Worm (Caenorhabditis elegans): ENCODE results near the gene srw-4.

The srw-4 gene

ce11 chrV:2922594-2922993 lies 34.0 kb upstream of the srw-4 start, which contains the start of gene srh-38:
srh-38 (minus strand) TSS chrV:2922694.
- TF ChIP-seq nhr-11 (tag; optimal IDR thresholded peaks at IDR 0.05): no peak
- TF ChIP-seq nhr-28 (tag; optimal IDR thresholded peaks at IDR 0.05): no peak
- no peak for TF ChIP-seq ztf-4 (tag; optimal IDR thresholded peaks at IDR 0.05)
- no peak for TF ChIP-seq daf-12 (tag; optimal IDR thresholded peaks at IDR 0.05)
- no peak for TF ChIP-seq lin-15B (tag; optimal IDR thresholded peaks at IDR 0.05)
- no peak for TF ChIP-seq nhr-67 (tag; optimal IDR thresholded peaks at IDR 0.05)
- TF ChIP-seq snpc-4 (tag; optimal IDR thresholded peaks at IDR 0.05): no peak
- TF ChIP-seq nhr-237 (tag; optimal IDR thresholded peaks at IDR 0.05): no peak
- TF ChIP-seq nfya-1 (tag; optimal IDR thresholded peaks at IDR 0.05; ENCODE audit: insufficient read depth): no peak
- no peak for TF ChIP-seq lin-39 (tag; optimal IDR thresholded peaks at IDR 0.05)
- no peak for TF ChIP-seq nhr-12 (tag; optimal IDR thresholded peaks at IDR 0.05)
- TF ChIP-seq fos-1 (tag; optimal IDR thresholded peaks at IDR 0.05): no peak
- no peak for TF ChIP-seq unc-39 (tag; optimal IDR thresholded peaks at IDR 0.05)
- no peak for TF ChIP-seq aly-2 (tag; optimal IDR thresholded peaks at IDR 0.05)
- TF ChIP-seq unc-62 (GFP tag; optimal IDR thresholded peaks at IDR 0.05): no peak

- TF ChIP-seq aly-2 (tag; optimal IDR thresholded peaks at IDR 0.05): no peak
- TF ChIP-seq sea-2 (GFP tag; optimal IDR thresholded peaks at IDR 0.05): no peak
- TF ChIP-seq ztf-11 (tag; optimal IDR thresholded peaks at IDR 0.05): no peak
- TF ChIP-seq nhr-12 (tag; optimal IDR thresholded peaks at IDR 0.05): no peak
- TF ChIP-seq hmg-11 (tag; optimal IDR thresholded peaks at IDR 0.05): no peak
- no peak for TF ChIP-seq ama-1 (optimal IDR thresholded peaks at IDR 0.05)
- no peak for TF ChIP-seq nhr-77 (tag; optimal IDR thresholded peaks at IDR 0.05)
- no peak for TF ChIP-seq ceh-16 (tag; optimal IDR thresholded peaks at IDR 0.05)
- TF ChIP-seq ceh-9 (tag; optimal IDR thresholded peaks at IDR 0.05): no peak
- no peak for TF ChIP-seq ceh-82 (tag; optimal IDR thresholded peaks at IDR 0.05)
- TF ChIP-seq nhr-43 (tag; optimal IDR thresholded peaks at IDR 0.05; ENCODE audit: poor library complexity, severe bottlenecking): no peak
- TF ChIP-seq nhr-25 (tag; optimal IDR thresholded peaks at IDR 0.05): no peak
- TF ChIP-seq elt-3 (tag; optimal IDR thresholded peaks at IDR 0.05): no peak
- TF ChIP-seq lsy-12 (tag; optimal IDR thresholded peaks at IDR 0.05): no peak
- TF ChIP-seq fkh-2 (tag; optimal IDR thresholded peaks at IDR 0.05): no peak
- TF ChIP-seq mdl-1 (tag; optimal IDR thresholded peaks at IDR 0.05): no peak
- TF ChIP-seq fos-1 (tag; optimal IDR thresholded peaks at IDR 0.05): no peak
- TF ChIP-seq nhr-67 (tag; optimal IDR thresholded peaks at IDR 0.05): no peak
- TF ChIP-seq R02D3.7 (tag; optimal IDR thresholded peaks at IDR 0.05): no peak
These were observed 31.5 kb upstream of the srw-4 start for ce11 chrV:2920125-2920524.

ce11 chrV:2913948-2914347 lies 25.4 kb upstream of the srw-4 start, which contains the start of gene srh-146:
srh-146 (plus strand) TSS chrV:2914248.
- TF ChIP-seq fkh-2 (tag; optimal IDR thresholded peaks at IDR 0.05): no peak

ce11 chrV:2912901-2913300 lies 24.3 kb upstream of the srw-4 start, which contains the start of gene C31B8.9:
C31B8.9 (minus strand) TSS chrV:2913001.
- no peak for TF ChIP-seq ceh-9 (tag; optimal IDR thresholded peaks at IDR 0.05)
- TF ChIP-seq snpc-4 (tag; optimal IDR thresholded peaks at IDR 0.05): no peak
- TF ChIP-seq ceh-16 (tag; optimal IDR thresholded peaks at IDR 0.05): no peak
- no peak for TF ChIP-seq nhr-11 (tag; optimal IDR thresholded peaks at IDR 0.05)
- no peak for TF ChIP-seq ama-1 (optimal IDR thresholded peaks at IDR 0.05)
- no peak for TF ChIP-seq elt-1 (tag; optimal IDR thresholded peaks at IDR 0.05)
- no peak for TF ChIP-seq lin-39 (tag; optimal IDR thresholded peaks at IDR 0.05)
- TF ChIP-seq daf-12 (tag; optimal IDR thresholded peaks at IDR 0.05): no peak
- TF ChIP-seq zag-1 (tag; optimal IDR thresholded peaks at IDR 0.05): no peak
- no peak for TF ChIP-seq nhr-12 (tag; optimal IDR thresholded peaks at IDR 0.05)
- no peak for TF ChIP-seq nhr-76 (tag; optimal IDR thresholded peaks at IDR 0.05)
- no peak for TF ChIP-seq egl-5 (tag; optimal IDR thresholded peaks at IDR 0.05)
- TF ChIP-seq mml-1 (tag; optimal IDR thresholded peaks at IDR 0.05): no peak
- no peak for TF ChIP-seq fos-1 (tag; optimal IDR thresholded peaks at IDR 0.05)
- TF ChIP-seq nhr-28 (tag; optimal IDR thresholded peaks at IDR 0.05): no peak
- TF ChIP-seq nhr-43 (tag; optimal IDR thresholded peaks at IDR 0.05; ENCODE audit: poor library complexity, severe bottlenecking): no peak
- no peak for TF ChIP-seq elt-3 (tag; optimal IDR thresholded peaks at IDR 0.05)
- TF ChIP-seq aly-2 (tag; optimal IDR thresholded peaks at IDR 0.05): no peak
- TF ChIP-seq nhr-77 (tag; optimal IDR thresholded peaks at IDR 0.05): no peak

- TF ChIP-seq ceh-28 (tag; optimal IDR thresholded peaks at IDR 0.05): no peak
- TF ChIP-seq elt-1 (tag; optimal IDR thresholded peaks at IDR 0.05): no peak
- TF ChIP-seq nhr-43 (tag; optimal IDR thresholded peaks at IDR 0.05; ENCODE audit: poor library complexity, severe bottlenecking): no peak
- no peak for TF ChIP-seq ceh-9 (tag; optimal IDR thresholded peaks at IDR 0.05)
- TF ChIP-seq fkh-2 (tag; optimal IDR thresholded peaks at IDR 0.05): no peak
- no peak for TF ChIP-seq nfya-1 (tag; optimal IDR thresholded peaks at IDR 0.05; ENCODE audit: insufficient read depth)
- TF ChIP-seq lin-39 (tag; optimal IDR thresholded peaks at IDR 0.05): no peak
- no peak for TF ChIP-seq zag-1 (tag; optimal IDR thresholded peaks at IDR 0.05)
- no peak for TF ChIP-seq nhr-28 (tag; optimal IDR thresholded peaks at IDR 0.05)
- TF ChIP-seq unc-39 (tag; optimal IDR thresholded peaks at IDR 0.05): no peak
- TF ChIP-seq jun-1 (tag; optimal IDR thresholded peaks at IDR 0.05): no peak
- TF ChIP-seq ama-1 (optimal IDR thresholded peaks at IDR 0.05): no peak
These were observed 20.9 kb upstream of the srw-4 start, which contains the start of gene zmp-3 for ce11 chrV:2909525-2909924. zmp-3 (minus strand) TSS chrV:2909625.

Data from whole organism, L3 larva.